Fruit fly (Drosophila melanogaster) whole organism, prepupa: ENCODE results near the gene CG11382.

Source experiments
- CG34406 ChIP-seq: fragments of 200-800 bp; sonication (Bioruptor generic); optimal IDR thresholded peaks from 3 replicates; lab custom pipeline; 2016; ENCODE audit warnings: missing biosample characterization, missing genetic modification characterization
- CG8119 ChIP-seq: fragments of 200-800 bp; sonication (Bioruptor generic); IDR thresholded peaks from 3 replicates; pipeline ENCODE4 v1.3.6; 2022; ENCODE audit warnings: missing biosample characterization, missing genetic modification characterization
- Ets21C ChIP-seq: fragments of 200-800 bp; sonication (Bioruptor generic); optimal IDR thresholded peaks from 3 replicates; lab custom pipeline; 2016; ENCODE audit warnings: missing biosample characterization, missing genetic modification characterization
- Sox15 ChIP-seq: fragments of 200-800 bp; sonication (Bioruptor generic); optimal IDR thresholded peaks from 3 replicates; lab custom pipeline; 2016; ENCODE audit warnings: missing biosample characterization, missing genetic modification characterization
- achi ChIP-seq: fragments of 200-800 bp; sonication (Bioruptor generic); optimal IDR thresholded peaks from 3 replicates; lab custom pipeline; 2016; ENCODE audit warnings: missing biosample characterization, missing genetic modification characterization
- fd85E ChIP-seq: fragments of 200-800 bp; sonication (Bioruptor generic); optimal IDR thresholded peaks from 3 replicates; lab custom pipeline; 2016; ENCODE audit warnings: missing biosample characterization, missing genetic modification characterization

dm6 chrX:1249612-1250011, 39.8 kb downstream of the CG11382 start:
- no peak for TF ChIP-seq Sox15
- no peak for TF ChIP-seq achi (GFP tag; lab: Kevin White, UChicago)
- no peak for TF ChIP-seq fd85E
- no peak for TF ChIP-seq Ets21C
- no peak for TF ChIP-seq CG34406
- no peak for TF ChIP-seq CG8119
